Fruit fly (Drosophila melanogaster) whole organism, larva: ENCODE data around the gene CG10140.
A peak's percentile ranks its signal among the peaks of the same experiment; 100 is the strongest.

Experiments used
- noc ChIP-seq: fragments of 200-800 bp; sonication (Bioruptor generic); optimal IDR thresholded peaks from 3 replicates; lab custom pipeline; 2019; ENCODE audit warnings: missing biosample characterization, mild to moderate bottlenecking, missing genetic modification characterization, moderate library complexity

CG10140 gene

DNA sequence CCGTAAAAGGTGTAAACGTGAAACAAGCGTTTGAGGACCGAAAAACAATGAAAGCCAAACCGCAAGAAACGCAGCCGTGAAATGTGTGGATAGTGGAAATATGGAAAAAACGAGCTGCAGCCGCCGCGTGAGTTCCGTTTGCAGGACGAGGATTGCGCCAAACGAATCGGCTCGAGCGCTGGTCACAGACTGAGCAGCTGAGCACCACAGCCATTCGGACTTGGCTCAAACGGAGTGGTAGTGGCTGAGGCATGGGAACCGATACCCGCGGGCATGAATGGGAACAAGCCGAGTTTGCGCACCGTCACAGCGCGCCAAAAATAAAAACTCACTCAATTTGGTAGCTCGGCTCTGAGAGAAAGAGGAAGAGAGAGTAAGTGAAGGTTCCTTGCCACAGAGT, 34.3 kb upstream of the CG10140 start, which contains the start of gene CG10089:
Gene CG10089, minus strand, starts transcription at position 181 of the 400 bp plus-strand sequence.
- TF ChIP-seq noc: no peak

DNA sequence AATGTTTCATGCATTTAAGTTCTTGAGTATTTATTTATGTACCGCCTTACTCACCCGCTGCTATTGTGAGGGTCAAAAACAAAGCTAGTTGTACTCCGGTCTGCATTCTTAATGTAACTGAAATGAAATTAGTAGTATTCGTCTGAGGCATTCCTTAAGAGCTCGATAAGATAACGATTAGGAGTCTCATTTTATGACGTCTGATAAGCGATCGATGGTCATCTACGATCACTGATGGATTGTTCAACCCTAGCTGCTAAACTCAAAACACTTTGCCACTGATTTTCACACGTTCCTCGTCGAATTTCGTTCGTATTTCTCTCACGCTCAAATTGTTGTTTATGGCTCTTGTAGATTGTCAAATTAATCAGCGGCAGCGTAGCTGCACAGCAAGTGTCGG, 16.9 kb upstream of the CG10140 start, which contains the start of gene CG10116:
Gene CG10116, minus strand, starts transcription at position 106 of the 400 bp plus-strand sequence.
- TF ChIP-seq noc: no peak

DNA sequence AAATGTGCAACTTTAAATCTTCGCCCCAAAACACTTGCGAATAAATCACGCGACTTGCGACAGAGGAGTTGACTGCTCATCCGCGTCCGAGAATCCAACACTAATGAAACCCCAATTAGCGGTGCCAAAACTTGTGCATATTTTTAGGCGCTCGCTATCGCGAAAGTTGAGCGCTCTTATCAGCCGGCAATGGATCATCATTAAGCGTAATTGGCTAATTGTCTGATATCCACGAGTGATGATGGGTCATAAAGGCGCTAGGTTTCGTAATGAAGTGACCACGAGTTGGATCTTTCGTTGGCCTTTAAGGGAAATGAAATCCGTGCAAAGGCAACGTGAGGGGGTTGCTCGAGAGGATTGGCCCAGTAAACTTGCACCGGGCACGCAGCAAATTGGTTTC, 14.5 kb upstream of the CG10140 start:
- TF ChIP-seq noc: peak; percentile 57

DNA sequence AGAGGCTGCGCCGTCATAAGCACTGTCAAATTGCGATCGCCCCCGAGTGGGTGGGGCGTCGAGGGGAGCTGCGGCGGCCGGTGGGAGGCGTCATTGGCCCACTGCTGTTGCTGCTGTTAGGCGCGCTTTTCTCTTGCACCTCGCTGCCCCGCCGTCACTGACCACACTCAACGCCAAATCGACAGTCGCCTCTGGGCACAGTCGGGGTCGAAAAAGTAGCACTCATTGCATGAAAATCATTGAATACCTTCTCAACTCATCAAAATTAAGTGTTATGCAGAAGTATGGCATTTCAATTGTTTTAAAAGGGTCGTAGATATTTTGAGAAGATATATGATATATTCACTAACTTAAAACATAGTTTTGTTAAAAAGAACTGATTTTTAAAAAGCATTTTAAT, 12.0 kb upstream of the CG10140 start:
- no peak for TF ChIP-seq noc

DNA sequence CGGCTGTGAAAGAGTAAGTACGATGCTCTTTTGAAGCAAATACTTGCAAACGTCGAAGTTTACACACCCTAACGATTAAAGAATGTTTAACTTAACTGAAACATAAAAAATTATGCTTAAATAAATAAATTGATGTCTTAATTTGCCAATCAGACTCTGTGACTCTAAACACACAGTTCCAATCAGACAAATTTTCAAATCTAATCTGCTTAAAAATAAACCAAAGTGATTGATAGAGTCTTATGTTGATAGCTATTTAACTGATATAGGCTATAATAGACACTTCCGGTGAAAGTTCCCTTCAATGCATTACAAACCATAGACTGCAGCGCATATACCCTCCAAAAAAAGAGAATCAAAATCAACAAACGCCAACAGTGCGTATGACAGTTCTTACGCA, 11.3 kb upstream of the CG10140 start:
- peak; percentile 8 for TF ChIP-seq noc

DNA sequence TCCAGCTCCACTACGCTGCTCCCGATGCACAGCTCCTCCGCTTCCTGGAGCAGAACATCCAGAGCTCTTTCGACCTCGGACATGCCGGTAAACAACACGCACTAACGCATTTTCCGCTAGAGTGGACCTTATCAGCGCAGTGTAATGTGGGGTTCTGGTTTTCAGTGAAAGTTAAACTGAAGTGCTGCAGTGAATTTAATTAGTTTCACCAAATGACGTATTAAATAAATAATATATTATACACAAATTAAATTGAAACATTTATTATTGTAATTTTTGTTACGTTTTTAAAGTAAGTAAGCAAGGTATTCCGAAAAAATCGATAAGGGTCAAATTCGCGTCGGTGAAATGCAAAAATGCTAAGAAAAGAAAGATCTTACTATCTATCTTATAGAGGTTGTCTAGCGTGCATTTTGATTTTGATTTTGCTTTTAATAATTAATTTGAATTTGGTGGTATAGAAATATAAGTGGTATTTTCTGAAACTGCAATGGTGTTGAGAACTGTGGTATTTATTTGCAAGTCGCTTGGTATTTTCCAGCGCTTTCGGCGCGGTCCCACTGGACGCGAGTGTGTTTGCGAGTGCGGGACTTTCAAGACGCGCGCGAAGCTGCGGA, 10.0 kb upstream of the CG10140 start, which contains the start of the genes JMJD7 and CG10738:
Gene JMJD7, minus strand, starts transcription at position 107 of the 617 bp plus-strand sequence.
Gene CG10738, plus strand, starts transcription at position 594 of the 617 bp plus-strand sequence.
- no peak for TF ChIP-seq noc

DNA sequence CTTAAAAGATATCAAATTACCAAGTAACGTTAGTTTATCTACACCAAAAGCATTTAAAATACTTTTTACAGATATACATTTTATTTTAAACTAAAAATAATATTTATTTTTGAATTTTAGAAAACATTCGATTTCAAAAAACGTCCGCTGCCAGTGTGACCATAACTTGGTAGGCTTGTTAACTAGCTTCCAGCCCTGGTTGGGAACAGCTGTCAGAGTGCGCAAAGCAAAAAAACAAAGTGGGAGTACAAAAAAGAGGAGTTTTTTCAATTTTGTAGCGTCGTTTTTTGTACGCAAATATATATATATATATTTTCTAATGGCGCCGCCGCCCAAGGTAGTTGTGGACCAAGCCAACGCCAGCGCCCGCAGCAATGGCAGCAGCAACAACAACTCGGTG, 2.1 kb upstream of the CG10140 start, which contains the start of gene cmb:
Gene cmb, plus strand, starts transcription at position 195 of the 400 bp plus-strand sequence.
- no peak for TF ChIP-seq noc

DNA sequence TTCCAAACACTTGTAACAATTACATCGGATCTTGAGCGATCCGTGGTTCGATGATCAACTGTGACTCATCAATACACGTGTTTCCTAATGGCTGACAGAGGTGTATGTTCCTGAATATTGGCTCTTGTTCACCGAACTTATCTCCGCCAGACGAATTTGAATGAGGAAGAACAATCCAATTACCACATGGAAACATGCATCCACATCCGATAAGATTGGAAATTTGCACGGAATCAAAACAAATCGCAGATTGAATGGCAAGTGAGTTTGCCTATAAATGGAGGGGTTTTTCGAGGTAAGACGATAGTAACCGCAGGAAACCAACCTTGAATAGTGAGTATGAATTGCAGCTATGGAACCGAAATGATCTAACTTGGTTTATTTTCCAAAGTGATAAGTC, 2.6 kb downstream of the CG10140 start, which contains the start of gene CG10725:
Gene CG10725, plus strand, starts transcription at position 301 of the 400 bp plus-strand sequence.
- no peak for TF ChIP-seq noc

DNA sequence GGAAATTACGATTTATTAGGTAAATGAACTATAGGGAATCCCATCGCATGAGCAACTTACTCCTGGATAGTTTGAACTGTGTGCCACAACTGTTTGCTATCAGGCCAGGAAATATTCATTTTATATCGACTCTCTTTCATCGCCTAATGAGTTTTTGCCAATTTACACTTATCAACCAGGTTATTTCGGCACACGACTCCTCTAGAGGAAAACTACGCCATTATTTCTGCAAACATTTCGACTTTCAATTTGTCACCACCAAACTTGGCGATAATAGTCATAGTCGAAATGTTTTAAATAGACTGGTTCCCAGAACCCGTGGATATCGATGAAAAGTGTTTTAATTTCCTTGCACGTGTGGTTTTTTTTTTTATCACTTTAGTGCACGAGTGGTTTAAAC, 3.2 kb downstream of the CG10140 start, which contains the start of gene CG10154:
Gene CG10154, minus strand, starts transcription at position 101 of the 400 bp plus-strand sequence.
- TF ChIP-seq noc: no peak

DNA sequence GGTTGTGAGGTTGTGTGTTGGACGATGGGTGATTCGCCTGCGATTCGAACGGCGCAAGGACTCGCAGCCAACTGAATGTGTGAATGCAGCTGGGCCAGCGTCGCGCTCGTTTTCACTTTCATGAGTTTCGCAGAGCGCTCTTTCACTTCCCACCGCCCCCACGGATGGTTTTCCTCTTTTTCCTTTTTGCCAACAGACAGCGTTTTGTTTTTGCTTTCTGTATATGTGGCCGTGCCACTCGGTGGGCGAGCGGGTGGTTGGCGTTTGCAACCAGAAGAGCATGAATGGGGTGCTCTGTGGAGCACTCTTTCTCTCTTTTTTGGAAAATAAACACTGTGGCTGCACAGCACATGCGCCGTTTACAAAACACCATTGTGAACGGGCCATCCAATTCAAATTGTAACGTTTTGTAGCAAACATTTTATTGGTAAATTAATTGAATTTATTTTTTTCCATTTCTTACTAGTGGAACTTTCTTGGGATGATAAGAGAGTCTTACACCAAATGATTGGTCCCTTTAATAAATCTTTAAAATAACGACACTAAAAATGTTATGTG, 5.0 kb downstream of the CG10140 start, which contains the start of gene CG10713:
Gene CG10713, minus strand, starts transcription at position 60 of the 558 bp plus-strand sequence.
- no peak for TF ChIP-seq noc

DNA sequence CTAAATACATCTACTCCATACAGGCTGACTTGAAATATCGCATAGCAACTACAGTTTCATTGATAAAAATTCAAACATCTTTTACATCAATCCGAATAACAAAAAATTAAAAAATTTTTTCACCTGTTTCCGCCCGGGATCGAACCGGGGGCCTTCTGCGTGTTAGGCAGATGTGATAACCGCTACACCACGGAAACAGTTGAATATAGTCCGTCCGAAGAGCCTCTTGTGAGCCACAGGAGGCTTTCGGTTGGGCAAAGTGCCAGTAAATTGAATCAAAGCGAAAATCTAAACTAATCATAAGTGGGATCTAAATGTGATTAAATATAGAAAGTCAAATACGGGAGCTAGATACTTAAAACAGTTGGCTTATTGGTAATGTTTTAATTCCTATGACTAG, 6.7 kb downstream of the CG10140 start:
- no peak for TF ChIP-seq noc

DNA sequence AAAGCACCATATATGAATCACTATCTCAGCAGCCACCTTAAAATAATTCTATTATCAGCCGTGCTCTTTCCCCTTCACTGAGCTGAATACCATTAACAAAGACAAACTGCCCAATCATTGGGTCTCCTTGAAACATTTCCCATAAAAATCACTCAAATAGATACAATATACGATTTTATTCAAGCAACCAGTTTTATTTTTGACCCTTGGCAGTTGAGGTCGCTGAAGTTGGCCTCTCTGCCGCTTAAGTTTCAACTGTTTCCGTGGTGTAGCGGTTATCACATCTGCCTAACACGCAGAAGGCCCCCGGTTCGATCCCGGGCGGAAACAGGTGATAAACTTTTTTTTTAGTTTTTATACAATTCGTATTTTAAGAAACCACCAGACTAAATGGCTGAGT, 7.5 kb downstream of the CG10140 start:
- no peak for TF ChIP-seq noc

DNA sequence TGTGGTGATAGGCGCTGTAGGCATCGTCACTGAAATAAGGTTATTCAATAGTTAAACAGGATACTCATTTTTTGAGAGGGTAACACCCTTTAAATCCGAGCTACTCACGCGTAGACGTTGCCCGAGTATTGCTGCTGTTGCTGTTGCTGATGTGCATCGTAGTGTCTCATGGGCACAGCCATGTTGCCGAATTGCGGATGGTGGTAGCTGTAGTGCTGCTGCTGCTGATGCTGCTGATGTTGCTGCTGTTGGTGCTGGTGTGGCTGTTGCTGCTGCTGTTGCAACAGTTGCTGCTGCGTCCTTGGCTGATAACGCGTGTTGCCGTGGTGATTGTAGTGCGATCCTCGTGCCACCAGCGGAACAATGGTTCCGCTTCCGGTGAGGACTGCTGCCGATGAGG, 10.1 kb downstream of the CG10140 start:
- no peak for TF ChIP-seq noc

DNA sequence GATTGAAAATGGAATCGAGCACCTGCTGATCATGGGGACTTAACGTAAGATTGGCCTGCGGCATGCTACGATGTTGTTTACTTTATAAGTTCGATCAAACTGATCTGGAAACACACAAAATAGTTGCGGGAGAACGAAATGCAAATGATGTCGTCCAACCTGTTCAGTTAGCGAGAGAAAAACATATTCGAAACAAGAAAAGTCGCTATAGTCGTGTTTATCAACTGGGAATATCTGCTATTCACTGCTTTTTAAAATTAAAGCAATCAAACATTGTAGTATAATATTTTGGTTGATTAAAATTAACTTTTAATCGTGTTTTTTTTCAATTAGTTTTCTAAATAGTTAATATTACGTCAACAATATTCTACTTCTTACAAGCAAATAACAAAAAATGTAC, 13.7 kb downstream of the CG10140 start, which contains the start of gene CG14105:
Gene CG14105, minus strand, starts transcription at position 101 of the 400 bp plus-strand sequence.
- no peak for TF ChIP-seq noc

DNA sequence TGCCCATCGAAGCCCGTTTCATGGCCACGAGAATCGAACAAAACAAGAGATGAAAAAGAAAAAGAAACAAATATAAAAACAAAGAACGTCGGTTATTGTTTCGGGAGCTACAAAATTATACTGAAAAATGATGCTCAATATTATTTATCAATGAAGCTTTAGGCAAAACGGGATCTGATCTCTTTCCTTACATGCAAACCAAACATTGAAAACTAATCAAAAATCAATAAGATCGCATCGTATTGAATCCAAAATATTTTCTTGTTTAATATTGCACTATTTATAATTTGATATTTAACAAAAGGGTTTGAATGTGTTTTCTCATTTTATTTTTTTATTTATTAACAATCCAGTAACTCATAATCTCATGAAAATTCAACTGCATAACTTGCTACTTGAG, 14.7 kb downstream of the CG10140 start, which contains the start of gene CG14106:
Gene CG14106, minus strand, starts transcription at position 101 of the 400 bp plus-strand sequence.
- TF ChIP-seq noc: no peak

DNA sequence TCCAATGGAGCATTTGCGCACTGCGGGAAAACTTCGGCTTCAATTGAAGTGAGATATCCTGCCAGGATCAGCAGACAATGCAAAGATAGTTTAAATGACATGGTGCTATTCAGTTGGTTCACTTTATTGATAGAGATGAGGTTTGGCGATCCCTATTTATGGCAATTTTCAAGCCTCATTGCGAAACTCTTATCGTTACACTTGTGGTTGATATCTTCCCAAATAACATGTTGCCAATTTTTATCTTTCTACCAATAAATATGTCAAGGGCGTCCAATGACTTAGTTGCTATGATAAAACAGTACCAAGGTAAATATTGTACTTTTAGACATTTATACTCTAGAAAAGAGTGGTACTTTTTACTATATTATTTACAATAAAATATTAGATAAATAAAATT, 16.2 kb downstream of the CG10140 start, which contains the start of gene CG33263:
Gene CG33263, minus strand, starts transcription at position 101 of the 400 bp plus-strand sequence.
- TF ChIP-seq noc: no peak

DNA sequence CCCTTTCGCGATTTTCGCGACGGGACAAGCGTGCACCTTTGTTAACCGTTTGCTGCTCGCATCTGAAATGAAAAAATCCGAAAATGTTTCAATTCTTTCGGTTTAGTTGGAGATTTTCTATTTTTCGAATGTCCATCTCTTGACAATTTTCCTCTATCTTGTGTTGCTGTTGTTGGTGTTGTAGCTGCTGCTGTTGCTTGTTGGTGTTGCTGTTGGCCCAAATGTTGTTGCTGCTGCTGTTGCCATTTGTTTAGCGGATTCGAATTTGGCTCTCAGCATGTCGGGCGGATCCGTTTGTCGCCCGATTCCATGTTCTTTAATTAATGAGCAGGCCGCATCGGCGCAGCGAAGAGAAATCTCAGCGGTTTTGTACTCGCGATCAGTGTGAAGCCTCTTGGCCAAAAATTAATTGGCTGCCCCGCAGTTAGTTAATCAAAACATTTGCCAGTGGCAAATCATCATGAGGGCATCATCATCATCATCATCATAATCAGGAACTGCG, 17.9 kb downstream of the CG10140 start, which contains the start of gene CG32121:
Gene CG32121, minus strand, starts transcription at position 51 of the 502 bp plus-strand sequence.
- no peak for TF ChIP-seq noc
